Worm (Caenorhabditis elegans) whole organism, late embryonic: ENCODE results near the gene clec-199.
A peak's percentile ranks its signal among the peaks of the same experiment; 100 is the strongest.

Experiments used
- C38D4.7 ChIP-seq: fragments of 200-800 bp; sonication (Bioruptor generic); optimal IDR thresholded peaks from 2 replicates; lab custom pipeline; 2018; ENCODE audit warnings: mild to moderate bottlenecking, missing genetic modification characterization, moderate library complexity, missing compliant biosample characterization
- K02D7.2 ChIP-seq: sonication (generic microtip); optimal IDR thresholded peaks from 2 replicates; lab custom pipeline; 2017; ENCODE audit warnings: mild to moderate bottlenecking, missing genetic modification characterization, missing compliant biosample characterization
- Y22D7AL.16 ChIP-seq: sonication (generic microtip); optimal IDR thresholded peaks from 2 replicates; lab custom pipeline; 2016; ENCODE audit warnings: missing genetic modification characterization, missing compliant biosample characterization
- ahr-1 ChIP-seq: sonication (generic microtip); optimal IDR thresholded peaks from 2 replicates; lab custom pipeline; 2016; ENCODE audit warnings: missing genetic modification characterization, missing compliant biosample characterization
- ama-1 ChIP-seq: fragments of 150-350 bp; optimal IDR thresholded peaks from 2 replicates; lab custom pipeline; 2014
- ceh-24 ChIP-seq: sonication (generic microtip); optimal IDR thresholded peaks from 2 replicates; lab custom pipeline; 2016; ENCODE audit warnings: mild to moderate bottlenecking, missing genetic modification characterization, missing compliant biosample characterization
- ceh-31 ChIP-seq: sonication (generic microtip); optimal IDR thresholded peaks from 2 replicates; lab custom pipeline; 2016; ENCODE audit warnings: missing genetic modification characterization, missing compliant biosample characterization
- ceh-48 ChIP-seq: sonication (generic microtip); optimal IDR thresholded peaks from 2 replicates; lab custom pipeline; 2016; ENCODE audit warnings: missing genetic modification characterization, inconsistent platforms, missing compliant biosample characterization
- ceh-9 ChIP-seq: sonication (generic microtip); optimal IDR thresholded peaks from 2 replicates; lab custom pipeline; 2016; ENCODE audit warnings: mild to moderate bottlenecking, missing genetic modification characterization, inconsistent platforms, missing compliant biosample characterization
- dmd-4 ChIP-seq: sonication (generic microtip); optimal IDR thresholded peaks from 2 replicates; lab custom pipeline; 2016; ENCODE audit warnings: borderline replicate concordance, missing genetic modification characterization, missing compliant biosample characterization
- fax-1 ChIP-seq: sonication (generic microtip); optimal IDR thresholded peaks from 2 replicates; lab custom pipeline; 2016; ENCODE audit warnings: missing genotype, missing genetic modification characterization, missing compliant biosample characterization
- fkh-6 ChIP-seq: sonication (generic microtip); optimal IDR thresholded peaks from 2 replicates; lab custom pipeline; 2016; ENCODE audit warnings: missing genetic modification characterization, missing compliant biosample characterization
- gmeb-2 ChIP-seq: sonication (generic microtip); optimal IDR thresholded peaks from 2 replicates; lab custom pipeline; 2016; ENCODE audit warnings: missing genetic modification characterization, inconsistent platforms, missing compliant biosample characterization
- hlh-13 ChIP-seq: fragments of 200-800 bp; sonication (Bioruptor generic); optimal IDR thresholded peaks from 2 replicates; lab custom pipeline; 2018; ENCODE audit warnings: mild to moderate bottlenecking, missing genetic modification characterization, missing compliant biosample characterization
- lin-11 ChIP-seq: fragments of 200-800 bp; sonication (Bioruptor generic); optimal IDR thresholded peaks from 2 replicates; lab custom pipeline; 2018; ENCODE audit warnings: mild to moderate bottlenecking, missing genetic modification characterization, missing compliant biosample characterization
- nfya-1 ChIP-seq: sonication (generic microtip); optimal IDR thresholded peaks from 2 replicates; lab custom pipeline; 2017; ENCODE audit warnings: missing genetic modification characterization, mild to moderate bottlenecking, missing compliant biosample characterization, antibody characterized with exemption, moderate library complexity
- nhr-11 ChIP-seq: fragments of 150-350 bp; optimal IDR thresholded peaks from 2 replicates; lab custom pipeline; 2014; ENCODE audit warnings: missing biosample characterization, missing genetic modification characterization
- nhr-232 ChIP-seq: sonication (generic microtip); optimal IDR thresholded peaks from 2 replicates; lab custom pipeline; 2016; ENCODE audit warnings: missing genetic modification characterization, missing compliant biosample characterization
- npax-4 ChIP-seq: sonication (generic microtip); optimal IDR thresholded peaks from 2 replicates; lab custom pipeline; 2016; ENCODE audit warnings: missing genetic modification characterization, missing compliant biosample characterization
- odd-2 ChIP-seq: sonication (generic microtip); optimal IDR thresholded peaks from 2 replicates; lab custom pipeline; 2017; ENCODE audit warnings: antibody characterized with exemption, mild to moderate bottlenecking, missing genetic modification characterization, missing compliant biosample characterization
- pha-2 ChIP-seq: sonication (generic microtip); optimal IDR thresholded peaks from 2 replicates; lab custom pipeline; 2017; ENCODE audit warnings: mild to moderate bottlenecking, missing genetic modification characterization, missing compliant biosample characterization
- pha-4 ChIP-seq: fragments of 150-350 bp; optimal IDR thresholded peaks from 2 replicates; lab custom pipeline; 2018; ENCODE audit warnings: missing biosample characterization, missing genetic modification reagents, missing genetic modification characterization
- sdc-2 ChIP-seq: sonication (generic microtip); optimal IDR thresholded peaks from 2 replicates; lab custom pipeline; 2016; ENCODE audit warnings: missing genotype, missing genetic modification characterization, missing compliant biosample characterization
- sox-2 ChIP-seq: fragments of 200-800 bp; sonication (Bioruptor generic); IDR thresholded peaks from 2 replicates; pipeline ENCODE4 v1.3.6; 2022; ENCODE audit warnings: missing genetic modification reagents, missing genetic modification characterization, missing compliant biosample characterization
- sox-4 ChIP-seq: sonication (generic microtip); optimal IDR thresholded peaks from 2 replicates; lab custom pipeline; 2017; ENCODE audit warnings: mild to moderate bottlenecking, missing genetic modification characterization, inconsistent platforms, missing compliant biosample characterization
- tbx-2 ChIP-seq: sonication (generic microtip); optimal IDR thresholded peaks from 2 replicates; lab custom pipeline; 2016; ENCODE audit warnings: missing genetic modification characterization, missing compliant biosample characterization
- tbx-7 ChIP-seq: sonication (generic microtip); optimal IDR thresholded peaks from 2 replicates; lab custom pipeline; 2016; ENCODE audit warnings: missing genotype, missing genetic modification characterization, missing compliant biosample characterization
- unc-42 ChIP-seq: sonication (generic microtip); optimal IDR thresholded peaks from 2 replicates; lab custom pipeline; 2016; ENCODE audit warnings: missing genotype, missing genetic modification characterization, missing compliant biosample characterization
- unc-55 ChIP-seq: sonication (generic microtip); optimal IDR thresholded peaks from 2 replicates; lab custom pipeline; 2017; ENCODE audit warnings: missing biosample characterization, missing genetic modification reagents, missing genetic modification characterization
- unc-86 ChIP-seq: sonication (generic microtip); optimal IDR thresholded peaks from 2 replicates; lab custom pipeline; 2016; ENCODE audit warnings: missing genetic modification characterization, missing compliant biosample characterization

The clec-199 gene

DNA sequence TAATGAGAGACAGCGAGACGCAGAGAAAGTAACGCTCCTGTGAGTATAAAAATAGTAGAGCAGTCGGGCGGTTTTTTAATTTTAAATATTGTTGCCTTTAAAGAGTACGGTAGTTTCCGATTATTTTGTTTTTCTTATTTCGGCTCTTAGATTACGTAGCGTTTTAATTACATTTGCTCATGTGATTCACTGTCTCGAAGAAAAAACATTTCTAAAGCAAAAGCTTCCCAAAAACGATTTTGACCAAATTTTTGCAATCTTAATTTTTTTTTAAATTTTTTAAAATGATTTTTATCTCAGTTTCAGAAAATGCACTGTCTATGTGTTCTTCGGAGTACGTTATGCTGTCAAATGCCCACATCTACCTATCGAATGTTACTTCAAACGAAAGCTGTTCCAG is 24.4 kb downstream of the clec-199 start, which contains the start of gene haf-1:
Gene haf-1 (plus strand): TSS at position 301 of the 400 bp plus-strand sequence.
- TF ChIP-seq unc-86 (no peak), Y22D7AL.16 (tag; lab: Kevin White, UChicago) (no peak), ceh-9 (no peak), pha-2 (tag; lab: Kevin White, UChicago) (no peak), fkh-6 (no peak), lin-11 (tag; lab: Kevin White, UChicago) (no peak), ceh-48 (tag; lab: Kevin White, UChicago) (no peak)
- TF ChIP-seq, all 69 proteins: peak for 0

DNA sequence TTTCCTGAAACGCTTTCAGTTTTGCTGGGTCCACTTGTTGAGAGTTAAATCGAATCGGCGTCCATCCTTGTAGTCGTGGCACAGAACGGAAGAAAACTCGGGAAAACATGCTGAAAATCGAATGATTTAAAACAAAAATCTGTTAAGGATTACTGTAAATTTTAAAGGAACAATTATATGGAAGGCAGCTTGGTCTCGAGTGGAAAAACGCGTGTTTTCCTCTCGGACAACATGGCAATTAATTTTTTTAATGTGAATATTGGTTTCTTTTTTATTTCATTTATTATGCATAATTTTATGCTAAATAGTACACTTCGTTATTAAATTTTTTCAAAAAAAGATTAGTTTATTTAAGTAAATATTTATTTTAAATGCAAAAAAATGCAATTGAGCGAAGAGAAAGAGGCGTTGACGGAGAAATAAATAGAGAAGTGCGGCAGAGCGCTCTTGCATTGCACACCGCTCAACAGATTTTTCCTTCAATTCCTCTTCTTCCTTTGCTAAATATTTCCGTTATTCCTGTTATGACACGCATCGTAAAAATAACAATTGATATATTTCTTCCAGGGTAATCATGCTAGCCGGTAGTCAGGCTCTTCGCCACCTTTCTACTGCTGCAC is 28.5 kb downstream of the clec-199 start, which contains the start of the genes C30H6.9 and dlat-2:
Gene C30H6.9 (minus strand): TSS at position 110 of the 620 bp plus-strand sequence.
Gene dlat-2 (plus strand): TSS at position 566 of the 620 bp plus-strand sequence.
- TF ChIP-seq ceh-9: no peak
- TF ChIP-seq ceh-31 (tag; lab: Kevin White, UChicago): peak; percentile 31
- no peak for TF ChIP-seq sox-4 (tag; lab: Kevin White, UChicago)
- TF ChIP-seq, all 69 proteins: peak for 1

ce11 chrIV:17382029-17382428 is 30.3 kb downstream of the clec-199 start, which contains the start of gene C30H6.8:
C30H6.8 (plus strand) TSS chrIV:17382329.
- TF ChIP-seq ama-1 (lab: Kevin White, UChicago) (no peak), sdc-2 (tag; lab: Kevin White, UChicago) (no peak), sox-2 (no peak), ahr-1 (tag; lab: Kevin White, UChicago) (no peak), dmd-4 (tag; lab: Kevin White, UChicago) (no peak), odd-2 (tag; lab: Kevin White, UChicago) (no peak), ceh-9 (no peak), pha-2 (tag; lab: Kevin White, UChicago) (no peak), ceh-31 (tag; lab: Kevin White, UChicago) (no peak), pha-4 (tag; lab: Kevin White, UChicago) (no peak), unc-55 (GFP tag; lab: Kevin White, UChicago) (no peak), unc-42 (tag; lab: Kevin White, UChicago) (no peak)

DNA sequence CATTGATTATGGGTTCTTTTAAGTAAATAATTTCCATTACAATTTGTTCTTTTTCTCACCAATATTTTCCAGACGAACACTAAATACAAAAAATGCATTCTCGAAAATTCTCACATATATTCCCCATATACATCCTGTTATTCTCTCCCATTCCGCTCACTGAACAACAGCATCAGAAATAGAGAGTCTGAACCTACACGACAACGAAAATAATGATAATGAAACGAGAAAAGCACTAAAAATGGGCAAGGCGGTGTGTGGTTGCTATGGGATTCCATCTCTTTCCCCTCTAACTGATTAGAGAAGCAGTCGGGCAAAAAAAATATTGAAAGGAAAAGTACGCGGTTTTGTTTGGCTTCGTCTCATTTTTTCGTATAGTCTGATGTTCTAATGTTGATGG is 31.4 kb downstream of the clec-199 start, which contains the start of gene C30H6.12:
Gene C30H6.12 (plus strand): TSS at position 301 of the 400 bp plus-strand sequence.
- TF ChIP-seq tbx-2 (tag; lab: Kevin White, UChicago): no peak
- no peak for TF ChIP-seq fax-1 (tag; lab: Kevin White, UChicago)

DNA sequence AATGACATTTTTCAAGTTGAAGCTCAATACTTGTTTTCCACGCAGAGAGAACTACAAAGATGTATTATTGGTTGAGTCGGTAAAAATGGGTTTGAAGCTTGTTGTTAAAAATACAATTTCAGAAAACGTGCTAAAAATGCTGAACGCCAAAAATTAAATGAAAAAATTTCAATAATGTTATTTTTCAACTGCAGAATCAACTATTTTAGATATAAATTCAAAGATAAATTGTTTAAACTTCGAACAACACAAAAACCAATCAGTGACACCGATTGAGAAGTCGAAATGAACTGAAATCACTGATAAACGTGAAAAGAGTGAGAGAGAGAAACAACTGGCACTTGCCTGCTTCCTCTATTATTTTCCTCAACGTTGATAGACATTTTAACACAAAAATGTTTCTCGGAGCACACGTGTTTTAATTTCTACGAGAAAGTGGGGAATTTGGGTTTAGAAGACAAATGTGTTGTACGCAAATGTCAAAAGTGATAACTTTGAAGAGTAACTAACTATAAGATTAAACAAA is 35.8 kb downstream of the clec-199 start, which contains the start of gene T02D1.8:
Gene T02D1.8 (minus strand): TSS at position 51 of the 526 bp plus-strand sequence.
- TF ChIP-seq nfya-1 (tag; lab: Kevin White, UChicago) (no peak), npax-4 (tag; lab: Kevin White, UChicago) (no peak), tbx-7 (tag; lab: Kevin White, UChicago) (no peak), ceh-24 (tag; lab: Kevin White, UChicago) (no peak)

ce11 chrIV:17395910-17396309 is 44.2 kb downstream of the clec-199 start, which contains the start of gene sru-15:
sru-15 (plus strand) TSS chrIV:17396210.
- TF ChIP-seq ceh-31 (tag; lab: Kevin White, UChicago): no peak
- no peak for TF ChIP-seq hlh-13
- no peak for TF ChIP-seq nhr-232 (tag; lab: Kevin White, UChicago)

DNA sequence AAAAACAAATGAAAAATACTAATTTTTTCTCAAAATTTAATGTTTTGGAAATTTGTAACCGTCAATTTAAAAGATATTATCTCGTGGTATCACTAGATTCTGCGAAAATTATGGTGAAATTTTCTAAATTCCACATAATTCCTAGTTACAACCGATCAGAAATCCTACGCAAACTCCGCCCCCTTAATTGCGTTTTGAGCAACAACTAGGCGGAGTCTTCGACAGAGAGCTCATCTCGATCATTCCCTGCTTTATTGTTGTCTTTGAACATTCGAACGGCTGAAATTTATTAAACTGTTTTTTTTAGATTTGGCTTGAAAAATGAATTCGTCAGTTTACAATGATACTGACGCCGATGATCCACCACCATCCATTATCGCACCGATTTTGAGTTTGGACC is 47.8 kb downstream of the clec-199 start, which contains the start of gene T02D1.4:
Gene T02D1.4 (plus strand): TSS at position 301 of the 400 bp plus-strand sequence.
- TF ChIP-seq K02D7.2 (tag; lab: Kevin White, UChicago) (no peak), fkh-6 (no peak), sdc-2 (tag; lab: Kevin White, UChicago) (no peak), nhr-11 (tag; lab: Kevin White, UChicago) (no peak), C38D4.7 (GFP tag; lab: Kevin White, UChicago) (no peak), Y22D7AL.16 (tag; lab: Kevin White, UChicago) (no peak), nfya-1 (tag; lab: Kevin White, UChicago) (no peak), ceh-48 (tag; lab: Kevin White, UChicago) (no peak), gmeb-2 (tag; lab: Kevin White, UChicago) (no peak)
